Fruit fly (Drosophila melanogaster) whole organism, embryonic: ENCODE measurements around the gene AP-2mu.

Experiments used
- Bdp1 ChIP-seq: fragments of 200-800 bp; sonication (Bioruptor generic); optimal IDR thresholded peaks from 3 replicates; lab custom pipeline; 2016; ENCODE audit warnings: missing biosample characterization, missing genetic modification characterization
- CG10431 ChIP-seq: fragments of 200-800 bp; sonication (Bioruptor generic); optimal IDR thresholded peaks from 3 replicates; lab custom pipeline; 2018; ENCODE audit warnings: missing biosample characterization, mild to moderate bottlenecking, missing genetic modification characterization
- CG10543 ChIP-seq: fragments of 200-800 bp; sonication (Bioruptor generic); optimal IDR thresholded peaks from 3 replicates; lab custom pipeline; 2017; ENCODE audit warnings: missing biosample characterization, mild to moderate bottlenecking, missing genetic modification characterization, moderate library complexity
- CG10565 ChIP-seq: fragments of 200-800 bp; sonication (Bioruptor generic); optimal IDR thresholded peaks from 3 replicates; lab custom pipeline; 2016; ENCODE audit warnings: missing biosample characterization, mild to moderate bottlenecking, missing genetic modification characterization
- CG11504 ChIP-seq: fragments of 200-800 bp; sonication (Bioruptor generic); optimal IDR thresholded peaks from 3 replicates; lab custom pipeline; 2019; ENCODE audit warnings: missing biosample characterization, mild to moderate bottlenecking, missing genetic modification characterization, moderate library complexity
- CG12236 ChIP-seq: fragments of 200-800 bp; sonication (Bioruptor generic); optimal IDR thresholded peaks from 2 replicates; lab custom pipeline; 2016; ENCODE audit warnings: missing biosample characterization, missing genetic modification characterization
- CG14014 ChIP-seq: fragments of 200-800 bp; sonication (Bioruptor generic); IDR thresholded peaks from 2 replicates; pipeline ENCODE4 v1.3.6; 2022; ENCODE audit warnings: missing biosample characterization, missing genetic modification characterization
- CG14050 ChIP-seq: fragments of 200-800 bp; sonication (Bioruptor generic); IDR thresholded peaks from 3 replicates; pipeline ENCODE4 v1.3.6; 2022; ENCODE audit warnings: missing biosample characterization, missing genetic modification characterization
- CG14965 ChIP-seq: fragments of 200-800 bp; sonication (Bioruptor generic); optimal IDR thresholded peaks from 2 replicates; lab custom pipeline; 2016; ENCODE audit warnings: missing biosample characterization, missing genetic modification characterization, borderline replicate concordance
- CG1603 ChIP-seq: fragments of 200-800 bp; sonication (Bioruptor generic); optimal IDR thresholded peaks from 2 replicates; lab custom pipeline; 2019; ENCODE audit warnings: missing biosample characterization, mild to moderate bottlenecking, missing genetic modification characterization, moderate library complexity
- CG17568 ChIP-seq: fragments of 200-800 bp; sonication (Bioruptor generic); optimal IDR thresholded peaks from 2 replicates; lab custom pipeline; 2018; ENCODE audit warnings: missing biosample characterization, mild to moderate bottlenecking, missing genetic modification characterization, moderate library complexity
- CG18011 ChIP-seq: fragments of 200-800 bp; sonication (Bioruptor generic); optimal IDR thresholded peaks from 2 replicates; lab custom pipeline; 2017; ENCODE audit warnings: missing biosample characterization, missing genetic modification characterization, mild to moderate bottlenecking, moderate library complexity, missing genotype
- CG31388 ChIP-seq: fragments of 200-800 bp; sonication (Bioruptor generic); optimal IDR thresholded peaks from 2 replicates; lab custom pipeline; 2016; ENCODE audit warnings: missing biosample characterization, missing genetic modification characterization
- CG32767 ChIP-seq: fragments of 200-800 bp; sonication (Bioruptor generic); IDR thresholded peaks from 2 replicates; pipeline ENCODE4 v1.3.6; 2022; ENCODE audit warnings: missing biosample characterization, missing genetic modification characterization
- CG4617 ChIP-seq: fragments of 200-800 bp; sonication (Bioruptor generic); optimal IDR thresholded peaks from 3 replicates; lab custom pipeline; 2016; ENCODE audit warnings: missing biosample characterization, missing genetic modification characterization, borderline replicate concordance
- CG6254 ChIP-seq: fragments of 200-800 bp; sonication (Bioruptor generic); optimal IDR thresholded peaks from 3 replicates; lab custom pipeline; 2017; ENCODE audit warnings: mild to moderate bottlenecking, missing biosample characterization, missing genetic modification reagents, missing genetic modification characterization
- CG7745 ChIP-seq: fragments of 200-800 bp; sonication (Bioruptor generic); optimal IDR thresholded peaks from 2 replicates; lab custom pipeline; 2018; ENCODE audit warnings: missing biosample characterization, mild to moderate bottlenecking, missing genetic modification characterization, moderate library complexity
- CG7987 ChIP-seq: fragments of 200-800 bp; sonication (Bioruptor generic); optimal IDR thresholded peaks from 2 replicates; lab custom pipeline; 2018; ENCODE audit warnings: missing biosample characterization, mild to moderate bottlenecking, missing genetic modification characterization, moderate library complexity
- CG8089 ChIP-seq: fragments of 200-800 bp; sonication (Bioruptor generic); optimal IDR thresholded peaks from 3 replicates; lab custom pipeline; 2016; ENCODE audit warnings: missing biosample characterization, missing genetic modification characterization
- CG8478 ChIP-seq: fragments of >200 bp; optimal IDR thresholded peaks from 2 replicates; lab custom pipeline; 2018
- Dfd ChIP-seq, 2 experiments: fragments of >200 bp; optimal IDR thresholded peaks; 2 replicates each; lab custom pipeline; 2017; ENCODE audit warnings: missing biosample characterization in 2 of 2, missing genetic modification characterization in 2 of 2
- Elba2 ChIP-seq: fragments of 200-800 bp; sonication (Bioruptor generic); optimal IDR thresholded peaks from 3 replicates; lab custom pipeline; 2016; ENCODE audit warnings: missing biosample characterization, missing genetic modification characterization
- Ets97D ChIP-seq: fragments of 200-800 bp; sonication (Bioruptor generic); optimal IDR thresholded peaks from 3 replicates; lab custom pipeline; 2016; ENCODE audit warnings: missing biosample characterization, missing genetic modification characterization
- HLH3B ChIP-seq: fragments of 200-800 bp; sonication (Bioruptor generic); IDR thresholded peaks from 2 replicates; pipeline ENCODE4 v1.3.6; 2022; ENCODE audit warnings: missing biosample characterization, missing genetic modification characterization
- Lhr ChIP-seq: fragments of 200-800 bp; sonication (Bioruptor generic); optimal IDR thresholded peaks from 3 replicates; lab custom pipeline; 2017; ENCODE audit warnings: mild to moderate bottlenecking, missing biosample characterization, missing genetic modification reagents, missing genetic modification characterization
- NFAT ChIP-seq: fragments of 200-800 bp; sonication (Bioruptor generic); IDR thresholded peaks from 2 replicates; pipeline ENCODE4 v1.3.6; 2022; ENCODE audit warnings: missing biosample characterization, missing genetic modification characterization
- Neu2 ChIP-seq: fragments of 200-800 bp; sonication (Bioruptor generic); optimal IDR thresholded peaks from 3 replicates; lab custom pipeline; 2016; ENCODE audit warnings: missing biosample characterization, missing genetic modification characterization, borderline replicate concordance
- Side ChIP-seq: fragments of 200-800 bp; sonication (Bioruptor generic); optimal IDR thresholded peaks from 2 replicates; lab custom pipeline; 2016; ENCODE audit warnings: missing biosample characterization, missing genetic modification characterization
- Sry-β ChIP-seq: fragments of 200-800 bp; sonication (Bioruptor generic); optimal IDR thresholded peaks from 2 replicates; lab custom pipeline; 2018; ENCODE audit warnings: missing biosample characterization, mild to moderate bottlenecking, missing genetic modification characterization, moderate library complexity
- cg ChIP-seq: fragments of 200-800 bp; sonication (Bioruptor generic); optimal IDR thresholded peaks from 3 replicates; lab custom pipeline; 2019; ENCODE audit warnings: missing biosample characterization, mild to moderate bottlenecking, missing genetic modification characterization, moderate library complexity
- ci ChIP-seq: fragments of 200-800 bp; sonication (Bioruptor generic); IDR thresholded peaks from 3 replicates; pipeline ENCODE4 v1.3.6; 2022; ENCODE audit warnings: missing biosample characterization, missing genetic modification characterization
- dan ChIP-seq: fragments of 200-800 bp; sonication (Bioruptor generic); IDR thresholded peaks from 2 replicates; pipeline ENCODE4 v1.3.6; 2022; ENCODE audit warnings: missing biosample characterization, missing genetic modification characterization
- disco-r ChIP-seq: fragments of 200-800 bp; sonication (Bioruptor generic); optimal IDR thresholded peaks from 2 replicates; lab custom pipeline; 2016; ENCODE audit warnings: missing biosample characterization, missing genetic modification characterization
- eyg ChIP-seq: fragments of 200-800 bp; sonication (Bioruptor generic); optimal IDR thresholded peaks from 3 replicates; lab custom pipeline; 2016; ENCODE audit warnings: missing biosample characterization, missing genetic modification characterization
- fd3F ChIP-seq: fragments of 200-800 bp; sonication (Bioruptor generic); optimal IDR thresholded peaks from 2 replicates; lab custom pipeline; 2018; ENCODE audit warnings: missing biosample characterization, mild to moderate bottlenecking, missing genetic modification characterization, moderate library complexity
- hth ChIP-seq: fragments of >200 bp; optimal IDR thresholded peaks from 2 replicates; lab custom pipeline; 2017; ENCODE audit warnings: inconsistent platforms
- inv ChIP-seq: fragments of 200-800 bp; sonication (Bioruptor generic); IDR thresholded peaks from 2 replicates; pipeline ENCODE4 v1.3.6; 2022; ENCODE audit warnings: missing biosample characterization, missing genetic modification characterization; ENCODE audit not compliant: partially characterized antibody
- jigr1 ChIP-seq: fragments of 200-800 bp; sonication (Bioruptor generic); IDR thresholded peaks from 3 replicates; pipeline ENCODE4 v1.3.6; 2022; ENCODE audit warnings: missing biosample characterization, missing genetic modification characterization
- kay ChIP-seq: fragments of 200-800 bp; sonication (Bioruptor generic); optimal IDR thresholded peaks from 2 replicates; lab custom pipeline; 2016; ENCODE audit warnings: missing biosample characterization, missing genetic modification characterization
- lola ChIP-seq, 3 experiments: fragments of >200 bp in 2 of 3; fragments of 200-800 bp in 1 of 3; sonication (Bioruptor generic) in 1 of 3; optimal IDR thresholded peaks; 2 replicates each; lab custom pipeline; 2017 to 2019; ENCODE audit warnings: missing biosample characterization in 3 of 3, missing genetic modification characterization in 3 of 3, mild to moderate bottlenecking in 1 of 3, moderate library complexity in 1 of 3
- nerfin-1 ChIP-seq: fragments of 200-800 bp; sonication (Bioruptor generic); optimal IDR thresholded peaks from 3 replicates; lab custom pipeline; 2019; ENCODE audit warnings: missing biosample characterization, mild to moderate bottlenecking, missing genetic modification characterization, moderate library complexity
- nom ChIP-seq: fragments of 200-800 bp; sonication (Bioruptor generic); optimal IDR thresholded peaks from 2 replicates; lab custom pipeline; 2017; ENCODE audit warnings: missing biosample characterization, missing genetic modification characterization, mild to moderate bottlenecking, moderate library complexity, missing genetic modification reagents
- pan ChIP-seq, 4 experiments: fragments of >200 bp in 3 of 4; fragments of 200-800 bp in 1 of 4; sonication (Bioruptor generic) in 1 of 4; optimal IDR thresholded peaks in 3 of 4; IDR thresholded peaks in 1 of 4; 2 replicates each; pipeline versions ENCODE4 v1.3.6 to Lab custom; 2017 to 2022; ENCODE audit warnings: missing biosample characterization in 2 of 4, missing genetic modification characterization in 2 of 4, mixed read lengths in 1 of 4
- pnt ChIP-seq: fragments of 200-800 bp; sonication (Bioruptor generic); optimal IDR thresholded peaks from 3 replicates; lab custom pipeline; 2016; ENCODE audit warnings: missing biosample characterization, missing genetic modification characterization
- pzg ChIP-seq: fragments of 200-800 bp; sonication (Bioruptor generic); optimal IDR thresholded peaks from 3 replicates; lab custom pipeline; 2018; ENCODE audit warnings: missing biosample characterization, mild to moderate bottlenecking, missing genetic modification characterization, moderate library complexity
- tin ChIP-seq: fragments of 200-800 bp; sonication (Bioruptor generic); optimal IDR thresholded peaks from 3 replicates; lab custom pipeline; 2016; ENCODE audit warnings: missing biosample characterization, missing genetic modification characterization
- tio ChIP-seq: fragments of 200-800 bp; sonication (Bioruptor generic); optimal IDR thresholded peaks from 2 replicates; lab custom pipeline; 2017; ENCODE audit warnings: missing biosample characterization, missing genetic modification characterization, inconsistent platforms
- ttk ChIP-seq: fragments of 200-800 bp; sonication (Bioruptor generic); IDR thresholded peaks from 2 replicates; pipeline ENCODE4 v2.1.2; 2022; ENCODE audit warnings: missing biosample characterization, missing genetic modification characterization
- vvl ChIP-seq: fragments of 200-800 bp; sonication (Bioruptor generic); IDR thresholded peaks from 2 replicates; pipeline ENCODE4 v1.3.6; 2022; ENCODE audit warnings: missing biosample characterization, missing genetic modification characterization

The AP-2mu gene

DNA sequence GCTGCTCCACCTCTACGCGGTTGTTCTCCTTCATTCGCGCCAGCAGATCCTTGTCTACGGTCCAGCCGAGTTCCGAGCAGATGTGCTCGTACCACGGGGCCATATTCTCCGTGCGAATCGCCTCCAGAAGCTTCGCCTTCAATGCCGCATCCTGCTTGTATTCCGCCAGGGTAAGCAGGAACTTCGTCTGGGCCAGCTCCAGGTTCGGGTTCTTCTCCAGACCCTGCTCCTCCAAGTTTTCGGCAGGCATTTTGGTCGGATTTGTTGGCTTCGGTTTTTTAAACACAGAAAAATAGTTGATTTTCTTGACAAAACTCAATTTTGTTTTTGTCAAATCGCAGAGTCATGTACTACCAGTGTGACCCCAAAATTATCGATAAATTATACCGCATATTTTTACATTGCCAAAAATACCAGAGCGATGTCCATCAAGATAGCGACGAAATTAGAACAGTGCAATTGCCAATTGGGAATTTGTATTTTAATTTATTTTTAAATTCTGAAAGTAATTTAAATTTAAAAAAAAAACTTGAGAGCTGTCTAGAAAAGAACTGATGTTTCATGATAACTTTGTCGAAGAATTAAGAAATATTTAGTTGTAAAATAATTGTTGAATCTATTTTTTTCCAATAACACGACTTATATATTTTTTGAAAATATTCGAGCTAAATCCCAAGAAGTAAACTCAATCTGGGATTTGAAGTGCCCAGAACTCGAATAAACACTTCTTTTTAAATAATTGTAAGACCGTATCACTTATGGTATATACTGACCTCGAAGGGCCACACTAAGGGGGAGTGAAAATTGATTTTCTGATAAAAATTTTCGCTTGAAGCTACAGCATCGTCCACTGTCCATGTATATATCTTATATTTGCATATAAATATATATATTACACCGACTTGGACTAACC is at the start of gene AP-2mu, which contains the start of gene Rpn7:
AP-2mu (plus strand) TSS at position 783 of the 913 bp plus-strand sequence.
Rpn7 (minus strand) TSS at position 382 of the 913 bp plus-strand sequence.
- TF ChIP-seq Elba2 (peak; percentile 95), CG14014 (GFP tag; lab: Robert Waterston, UW) (no peak), eyg (GFP tag; lab: Kevin White, UChicago) (no peak), NFAT (GFP tag; lab: Robert Waterston, UW) (no peak), CG14965 (GFP tag; lab: Kevin White, UChicago) (no peak), nerfin-1 (tag; lab: Kevin White, UChicago) (peak; percentile 26), ci (no peak), CG10565 (GFP tag; lab: Kevin White, UChicago) (no peak), CG7745 (tag; lab: Kevin White, UChicago) (no peak), pzg (GFP tag; lab: Kevin White, UChicago) (peak; percentile 52), CG10431 (GFP tag; lab: Kevin White, UChicago) (no peak), Side (no peak), pan (optimal IDR thresholded peaks at IDR 0.05; lab: Kevin White, UChicago) (no peak), pan (GFP tag; optimal IDR thresholded peaks at IDR 0.05 in 1 of 2, IDR thresholded peaks at IDR 0.05 in 1 of 2) (peak in 1 of 2 experiments; percentile 18), CG4617 (GFP tag; lab: Kevin White, UChicago) (peak; percentile 11), CG8089 (GFP tag; lab: Kevin White, UChicago) (no peak), CG32767 (GFP tag; lab: Robert Waterston, UW) (no peak), CG6254 (no peak), inv (GFP tag; lab: Robert Waterston, UW) (no peak), ttk (GFP tag; lab: Robert Waterston, UW) (no peak), CG18011 (GFP tag; lab: Kevin White, UChicago) (no peak), tio (GFP tag; lab: Kevin White, UChicago) (no peak), Sry-β (GFP tag; lab: Kevin White, UChicago) (no peak), CG7987 (GFP tag; lab: Kevin White, UChicago) (no peak), tin (no peak), dan (no peak), CG11504 (tag; lab: Kevin White, UChicago) (no peak), kay (GFP tag; lab: Kevin White, UChicago) (no peak), nom (no peak), HLH3B (no peak), lola (GFP tag; optimal IDR thresholded peaks at IDR 0.05; lab: Kevin White, UChicago) (peak in 1 of 3 experiments; percentile 37), pnt (GFP tag; lab: Kevin White, UChicago) (no peak), Lhr (GFP tag; lab: Kevin White, UChicago) (peak; percentile 16), Bdp1 (GFP tag; lab: Kevin White, UChicago) (no peak), CG31388 (GFP tag; lab: Kevin White, UChicago) (no peak), CG17568 (no peak), CG12236 (no peak), Neu2 (no peak), fd3F (GFP tag; lab: Kevin White, UChicago) (no peak), disco-r (GFP tag; lab: Kevin White, UChicago) (no peak), cg (no peak), jigr1 (GFP tag; lab: Robert Waterston, UW) (no peak), CG1603 (peak; percentile 96), vvl (GFP tag; lab: Robert Waterston, UW) (no peak), CG14050 (GFP tag; lab: Robert Waterston, UW) (no peak), hth (lab: Kevin White, UChicago) (no peak), CG8478 (lab: Kevin White, UChicago) (no peak), CG10543 (no peak), Ets97D (GFP tag; lab: Kevin White, UChicago) (peak; percentile 8), Dfd (GFP tag; optimal IDR thresholded peaks at IDR 0.05; lab: Kevin White, UChicago) (no peak)
